Worm (Caenorhabditis elegans) whole organism, midembryonic: ENCODE measurements around the gene R144.6.
A peak's percentile ranks its signal among the peaks of the same experiment; 100 is the strongest.

Experiments used
- flt-1 ChIP-seq: fragments of 200-800 bp; sonication (Bioruptor generic); IDR thresholded peaks from 2 replicates; pipeline ENCODE4 v1.3.6; 2022; ENCODE audit warnings: missing genetic modification characterization, missing compliant biosample characterization
- klf-2 ChIP-seq: fragments of 200-800 bp; sonication (Bioruptor generic); conservative IDR thresholded peaks from 2 replicates; pipeline ENCODE4 v1.3.6; 2022; ENCODE audit warnings: missing genetic modification reagents, missing genetic modification characterization, missing compliant biosample characterization
- med-1 ChIP-seq: sonication (generic microtip); optimal IDR thresholded peaks from 2 replicates; lab custom pipeline; 2017; ENCODE audit warnings: missing genetic modification characterization, mild to moderate bottlenecking, missing compliant biosample characterization, antibody characterized with exemption, missing genetic modification reagents; ENCODE audit not compliant: insufficient read depth

- TF ChIP-seq klf-2 (GFP tag; lab: Robert Waterston, UW) (no peak), med-1 (no peak), flt-1 (GFP tag; lab: Robert Waterston, UW) (0 out of 2 replicates have a peak, but pooled peaks have one; percentile 42)
Measured at ce11 chrIII:4986790-4987259, 17.7 kb downstream of the R144.6 start, which contains the start of the genes C27F2.10 and wdr-60.
